Worm (Caenorhabditis elegans) whole organism, L2 larva: ENCODE measurements around the gene F14D2.15.

ENCODE experiments used
- Y55F3AM.14 ChIP-seq: fragments of 200-800 bp; sonication (Bioruptor generic); optimal IDR thresholded peaks from 2 replicates; lab custom pipeline; 2018; ENCODE audit warnings: mild to moderate bottlenecking, missing genetic modification characterization, missing compliant biosample characterization
- aly-2 ChIP-seq: fragments of 150-350 bp; optimal IDR thresholded peaks from 2 replicates; lab custom pipeline; 2014; ENCODE audit warnings: missing biosample characterization, missing genetic modification characterization
- nhr-25 ChIP-seq: fragments of 150-350 bp; sonication (generic microtip); optimal IDR thresholded peaks from 3 replicates; lab custom pipeline; 2014; ENCODE audit warnings: missing biosample characterization, missing genetic modification characterization
- skn-1 ChIP-seq: sonication (generic microtip); optimal IDR thresholded peaks from 2 replicates; lab custom pipeline; 2017; ENCODE audit warnings: missing biosample characterization, missing genetic modification characterization
- snpc-4 ChIP-seq: fragments of 150-350 bp; optimal IDR thresholded peaks from 2 replicates; lab custom pipeline; 2014; ENCODE audit warnings: missing biosample characterization, missing genetic modification characterization

ce11 chrII:3323179-3323578, 20.4 kb downstream of the F14D2.15 start, which contains the start of gene Y46D2A.2:
- no peak for TF ChIP-seq snpc-4 (tag; lab: Kevin White, UChicago)
- no peak for TF ChIP-seq aly-2 (tag; lab: Kevin White, UChicago)
- TF ChIP-seq nhr-25 (tag; lab: Kevin White, UChicago), result no peak
- TF ChIP-seq skn-1, result no peak
- TF ChIP-seq Y55F3AM.14 (GFP tag; lab: Kevin White, UChicago), result no peak
